Worm (Caenorhabditis elegans) whole organism, late embryonic: ENCODE data around the gene ZK666.2.

Experiments
- K02D7.2 ChIP-seq: sonication (generic microtip); optimal IDR thresholded peaks from 2 replicates; lab custom pipeline; 2017; ENCODE audit warnings: mild to moderate bottlenecking, missing genetic modification characterization, missing compliant biosample characterization
- ahr-1 ChIP-seq: sonication (generic microtip); optimal IDR thresholded peaks from 2 replicates; lab custom pipeline; 2016; ENCODE audit warnings: missing genetic modification characterization, missing compliant biosample characterization
- ceh-34 ChIP-seq: sonication (generic microtip); optimal IDR thresholded peaks from 2 replicates; lab custom pipeline; 2016; ENCODE audit warnings: mild to moderate bottlenecking, missing genetic modification characterization, missing compliant biosample characterization
- dve-1 ChIP-seq: sonication (generic microtip); optimal IDR thresholded peaks from 2 replicates; lab custom pipeline; 2017; ENCODE audit warnings: antibody characterized with exemption, mild to moderate bottlenecking, missing genetic modification characterization, missing compliant biosample characterization
- elt-2 ChIP-seq: sonication (generic microtip); optimal IDR thresholded peaks from 2 replicates; lab custom pipeline; 2016; ENCODE audit warnings: missing genetic modification reagents, missing genetic modification characterization, missing compliant biosample characterization
- gmeb-2 ChIP-seq: sonication (generic microtip); optimal IDR thresholded peaks from 2 replicates; lab custom pipeline; 2016; ENCODE audit warnings: missing genetic modification characterization, inconsistent platforms, missing compliant biosample characterization
- hlh-30 ChIP-seq: sonication (generic microtip); optimal IDR thresholded peaks from 2 replicates; lab custom pipeline; 2017; ENCODE audit warnings: antibody characterized with exemption, missing genetic modification characterization, missing compliant biosample characterization; ENCODE audit not compliant: insufficient read depth
- lin-11 ChIP-seq: fragments of 200-800 bp; sonication (Bioruptor generic); optimal IDR thresholded peaks from 2 replicates; lab custom pipeline; 2018; ENCODE audit warnings: mild to moderate bottlenecking, missing genetic modification characterization, missing compliant biosample characterization
- nfya-1 ChIP-seq: sonication (generic microtip); optimal IDR thresholded peaks from 2 replicates; lab custom pipeline; 2017; ENCODE audit warnings: missing genetic modification characterization, mild to moderate bottlenecking, missing compliant biosample characterization, antibody characterized with exemption, moderate library complexity
- nhr-11 ChIP-seq: fragments of 150-350 bp; optimal IDR thresholded peaks from 2 replicates; lab custom pipeline; 2014; ENCODE audit warnings: missing biosample characterization, missing genetic modification characterization
- npax-4 ChIP-seq: sonication (generic microtip); optimal IDR thresholded peaks from 2 replicates; lab custom pipeline; 2016; ENCODE audit warnings: missing genetic modification characterization, missing compliant biosample characterization
- pha-4 ChIP-seq: fragments of 150-350 bp; optimal IDR thresholded peaks from 2 replicates; lab custom pipeline; 2018; ENCODE audit warnings: missing biosample characterization, missing genetic modification reagents, missing genetic modification characterization
- ref-2 ChIP-seq: sonication (generic microtip); optimal IDR thresholded peaks from 2 replicates; lab custom pipeline; 2016; ENCODE audit warnings: missing genetic modification characterization, missing compliant biosample characterization
- unc-55 ChIP-seq: sonication (generic microtip); optimal IDR thresholded peaks from 2 replicates; lab custom pipeline; 2017; ENCODE audit warnings: missing biosample characterization, missing genetic modification reagents, missing genetic modification characterization

DNA sequence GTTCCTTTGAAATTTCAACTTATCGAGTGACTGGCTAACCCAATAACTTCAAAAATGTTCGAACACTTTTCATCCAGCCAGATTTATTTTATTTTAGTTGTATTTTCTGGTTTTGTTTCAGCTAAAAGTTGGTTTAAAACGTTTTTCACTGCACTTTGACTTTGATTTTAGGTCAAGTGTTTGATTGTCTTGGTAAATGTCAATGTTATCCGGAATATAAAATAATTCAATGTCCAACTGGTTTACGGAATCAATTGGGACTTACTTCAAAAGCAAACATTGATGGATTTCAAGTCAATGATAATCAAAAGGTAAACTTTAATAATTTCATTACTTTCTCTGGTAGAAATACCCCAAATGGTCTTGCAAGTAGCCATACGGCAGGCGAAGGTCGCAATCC, 12.2 kb upstream of the ZK666.2 start:
- no peak for TF ChIP-seq gmeb-2 (tag; lab: Kevin White, UChicago)
- TF ChIP-seq nfya-1 (tag; lab: Kevin White, UChicago), result no peak
- TF ChIP-seq nhr-11, result no peak
- no peak for TF ChIP-seq lin-11 (tag; lab: Kevin White, UChicago)
- no peak for TF ChIP-seq unc-55 (GFP tag; lab: Kevin White, UChicago)
- TF ChIP-seq dve-1, result no peak
- no peak for TF ChIP-seq hlh-30 (tag; lab: Kevin White, UChicago)
- TF ChIP-seq ceh-34 (tag; lab: Kevin White, UChicago), result no peak
- TF ChIP-seq npax-4 (tag; lab: Kevin White, UChicago), result no peak
- TF ChIP-seq ref-2 (tag; lab: Kevin White, UChicago), result no peak
- TF ChIP-seq pha-4 (tag; lab: Kevin White, UChicago), result no peak
- no peak for TF ChIP-seq ahr-1
- no peak for TF ChIP-seq elt-2 (tag; lab: Kevin White, UChicago)
- TF ChIP-seq K02D7.2 (tag; lab: Kevin White, UChicago), result no peak
